Worm (Caenorhabditis elegans) whole organism, mixed stage, embryonic: ENCODE measurements around the gene nspb-2.

ENCODE experiments used
- ces-1 ChIP-seq: fragments of 150-350 bp; optimal IDR thresholded peaks from 2 replicates; lab custom pipeline; 2014; ENCODE audit warnings: missing biosample characterization, missing genetic modification reagents, missing genetic modification characterization
- nhr-76 ChIP-seq: sonication (generic microtip); optimal IDR thresholded peaks from 2 replicates; lab custom pipeline; 2017; ENCODE audit warnings: missing biosample characterization, missing genetic modification characterization
- unc-39 ChIP-seq: fragments of 150-350 bp; optimal IDR thresholded peaks from 2 replicates; lab custom pipeline; 2014; ENCODE audit warnings: missing biosample characterization, missing genetic modification characterization
- unc-62 ChIP-seq: fragments of 150-350 bp; optimal IDR thresholded peaks from 2 replicates; lab custom pipeline; 2014; ENCODE audit warnings: missing biosample characterization, missing genetic modification reagents, missing genetic modification characterization

DNA sequence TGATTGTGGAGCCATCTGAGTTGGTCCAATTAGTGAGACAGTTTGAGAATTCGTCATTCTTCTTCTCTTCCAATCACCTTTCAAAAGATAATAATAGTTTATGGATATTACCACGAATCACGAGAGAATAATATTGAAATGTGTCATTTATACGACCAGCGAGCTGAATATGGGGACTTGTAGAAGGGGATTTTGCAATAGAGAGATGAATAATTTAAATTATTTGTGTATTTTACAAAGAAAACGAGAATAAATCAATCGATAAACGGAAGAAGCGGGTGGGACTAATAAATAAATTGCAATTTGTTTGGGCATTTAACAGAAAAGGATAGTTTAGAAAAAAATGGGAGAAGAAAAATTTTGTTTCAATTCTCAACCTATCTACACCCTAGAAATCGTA is 8.9 kb upstream of the nspb-2 start, which contains the start of gene odr-8:
- no peak for TF ChIP-seq unc-39
- TF ChIP-seq unc-62 (GFP tag; lab: Kevin White, UChicago), result no peak
- TF ChIP-seq ces-1 (GFP tag; lab: Kevin White, UChicago), result no peak
- TF ChIP-seq nhr-76, result no peak
